Worm (Caenorhabditis elegans) whole organism, L4/young adult: ENCODE results near the gene F13H10.3.

Experiments used
- W03F9.2 ChIP-seq: fragments of 150-350 bp; optimal IDR thresholded peaks from 2 replicates; lab custom pipeline; 2014; ENCODE audit warnings: missing biosample characterization, missing genetic modification characterization
- dao-5 ChIP-seq: sonication (generic microtip); optimal IDR thresholded peaks from 2 replicates; lab custom pipeline; 2016; ENCODE audit warnings: missing genotype, missing genetic modification characterization, moderate library complexity, missing compliant biosample characterization
- him-1 ChIP-seq: sonication (generic microtip); optimal IDR thresholded peaks from 2 replicates; lab custom pipeline; 2016; ENCODE audit warnings: missing genotype, missing genetic modification reagents, missing genetic modification characterization, missing compliant biosample characterization

- TF ChIP-seq him-1 (no peak), W03F9.2 (no peak), dao-5 (tag; lab: Kevin White, UChicago) (no peak)
These were observed 44.0 kb downstream of the F13H10.3 start for ce11 chrIV:10971636-10972199.
